Worm (Caenorhabditis elegans) whole organism, late embryonic: ENCODE results near the gene arrd-10.

ENCODE experiments used
- Y22D7AL.16 ChIP-seq: sonication (generic microtip); optimal IDR thresholded peaks from 2 replicates; lab custom pipeline; 2016; ENCODE audit warnings: missing genetic modification characterization, missing compliant biosample characterization
- ceh-18 ChIP-seq: sonication (generic microtip); optimal IDR thresholded peaks from 2 replicates; lab custom pipeline; 2016; ENCODE audit warnings: missing genetic modification characterization, missing compliant biosample characterization
- ceh-31 ChIP-seq: sonication (generic microtip); optimal IDR thresholded peaks from 2 replicates; lab custom pipeline; 2016; ENCODE audit warnings: missing genetic modification characterization, missing compliant biosample characterization
- dmd-4 ChIP-seq: sonication (generic microtip); optimal IDR thresholded peaks from 2 replicates; lab custom pipeline; 2016; ENCODE audit warnings: borderline replicate concordance, missing genetic modification characterization, missing compliant biosample characterization
- dve-1 ChIP-seq: sonication (generic microtip); optimal IDR thresholded peaks from 2 replicates; lab custom pipeline; 2017; ENCODE audit warnings: antibody characterized with exemption, mild to moderate bottlenecking, missing genetic modification characterization, missing compliant biosample characterization
- eyg-1 ChIP-seq: sonication (generic microtip); optimal IDR thresholded peaks from 2 replicates; lab custom pipeline; 2016; ENCODE audit warnings: missing genotype, missing genetic modification characterization, missing compliant biosample characterization
- fkh-6 ChIP-seq: sonication (generic microtip); optimal IDR thresholded peaks from 2 replicates; lab custom pipeline; 2016; ENCODE audit warnings: missing genetic modification characterization, missing compliant biosample characterization
- hlh-30 ChIP-seq: sonication (generic microtip); optimal IDR thresholded peaks from 2 replicates; lab custom pipeline; 2017; ENCODE audit warnings: antibody characterized with exemption, missing genetic modification characterization, missing compliant biosample characterization; ENCODE audit not compliant: insufficient read depth
- lin-11 ChIP-seq: fragments of 200-800 bp; sonication (Bioruptor generic); optimal IDR thresholded peaks from 2 replicates; lab custom pipeline; 2018; ENCODE audit warnings: mild to moderate bottlenecking, missing genetic modification characterization, missing compliant biosample characterization
- nhr-11 ChIP-seq: fragments of 150-350 bp; optimal IDR thresholded peaks from 2 replicates; lab custom pipeline; 2014; ENCODE audit warnings: missing biosample characterization, missing genetic modification characterization
- unc-86 ChIP-seq: sonication (generic microtip); optimal IDR thresholded peaks from 2 replicates; lab custom pipeline; 2016; ENCODE audit warnings: missing genetic modification characterization, missing compliant biosample characterization

DNA sequence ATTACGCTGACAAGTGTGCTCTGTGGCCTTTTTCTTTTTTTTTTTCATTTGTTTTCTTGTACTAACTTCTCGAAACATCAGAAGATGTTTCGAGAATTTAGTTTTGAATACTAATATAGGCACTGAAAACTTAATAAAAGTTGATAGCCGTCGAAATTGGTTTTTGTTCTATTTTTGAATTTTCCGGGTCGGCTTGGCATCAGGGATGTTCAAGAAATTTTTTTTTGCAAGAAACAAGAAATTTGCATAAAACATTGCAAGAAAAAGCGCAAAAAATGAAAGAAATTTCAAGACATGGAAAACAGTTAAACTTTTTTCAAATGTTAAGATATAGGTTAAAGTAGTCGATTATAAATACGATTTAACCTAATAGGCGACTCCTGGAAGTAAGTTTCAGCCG, 16.7 kb upstream of the arrd-10 start:
- no peak for TF ChIP-seq dmd-4
- no peak for TF ChIP-seq ceh-31
- TF ChIP-seq fkh-6 = no peak
- no peak for TF ChIP-seq unc-86 (tag; lab: Kevin White, UChicago)
- TF ChIP-seq lin-11 (tag; lab: Kevin White, UChicago) = no peak
- TF ChIP-seq nhr-11 (tag; lab: Kevin White, UChicago) = no peak
- no peak for TF ChIP-seq eyg-1 (tag; lab: Kevin White, UChicago)
- no peak for TF ChIP-seq Y22D7AL.16 (tag; lab: Kevin White, UChicago)
- TF ChIP-seq ceh-18 (tag; lab: Kevin White, UChicago) = no peak
- no peak for TF ChIP-seq dve-1 (tag; lab: Kevin White, UChicago)
- TF ChIP-seq hlh-30 (tag; lab: Kevin White, UChicago) = no peak
